Worm (Caenorhabditis elegans) whole organism, midembryonic: ENCODE results near the gene B0024.11.

Experiments
- cog-1 ChIP-seq: sonication (generic microtip); optimal IDR thresholded peaks from 2 replicates; lab custom pipeline; 2016; ENCODE audit warnings: missing genetic modification characterization, missing compliant biosample characterization
- flt-1 ChIP-seq: fragments of 200-800 bp; sonication (Bioruptor generic); IDR thresholded peaks from 2 replicates; pipeline ENCODE4 v1.3.6; 2022; ENCODE audit warnings: missing genetic modification characterization, missing compliant biosample characterization
- klf-2 ChIP-seq: fragments of 200-800 bp; sonication (Bioruptor generic); conservative IDR thresholded peaks from 2 replicates; pipeline ENCODE4 v1.3.6; 2022; ENCODE audit warnings: missing genetic modification reagents, missing genetic modification characterization, missing compliant biosample characterization
- med-1 ChIP-seq: sonication (generic microtip); optimal IDR thresholded peaks from 2 replicates; lab custom pipeline; 2017; ENCODE audit warnings: missing genetic modification characterization, mild to moderate bottlenecking, missing compliant biosample characterization, antibody characterized with exemption, missing genetic modification reagents; ENCODE audit not compliant: insufficient read depth
- ref-1 ChIP-seq: fragments of 200-800 bp; sonication (Bioruptor generic); conservative IDR thresholded peaks from 2 replicates; pipeline ENCODE4 v1.3.6; 2022; ENCODE audit warnings: missing genetic modification reagents, missing genetic modification characterization, missing compliant biosample characterization
- ztf-23 ChIP-seq: fragments of 200-800 bp; sonication (Bioruptor generic); IDR thresholded peaks from 2 replicates; pipeline ENCODE4 v1.3.6; 2022; ENCODE audit warnings: missing genetic modification reagents, missing genetic modification characterization, missing compliant biosample characterization

- TF ChIP-seq flt-1 (GFP tag; lab: Robert Waterston, UW) (no peak), klf-2 (no peak), ref-1 (GFP tag; lab: Robert Waterston, UW) (no peak), cog-1 (tag; lab: Kevin White, UChicago) (no peak), ztf-23 (GFP tag; lab: Robert Waterston, UW) (no peak), med-1 (GFP tag; lab: Kevin White, UChicago) (no peak)
Observed at ce11 chrV:10280112-10280511, 39.2 kb downstream of the B0024.11 start.
